Worm (Caenorhabditis elegans) whole organism, midembryonic: Measurements from ENCODE around the gene R107.9.
"Not testable (repeated sequence)": the region's sequence is repeated elsewhere in the genome, so short reads cannot be mapped to it uniquely, and the experiment has no call there.

Experiments used
- T22C8.4 ChIP-seq: fragments of 200-800 bp; sonication (Bioruptor generic); IDR thresholded peaks from 2 replicates; pipeline ENCODE4 v1.3.6; 2022; ENCODE audit warnings: missing genetic modification characterization, missing compliant biosample characterization
- cog-1 ChIP-seq: sonication (generic microtip); optimal IDR thresholded peaks from 2 replicates; lab custom pipeline; 2016; ENCODE audit warnings: missing genetic modification characterization, missing compliant biosample characterization
- flt-1 ChIP-seq: fragments of 200-800 bp; sonication (Bioruptor generic); IDR thresholded peaks from 2 replicates; pipeline ENCODE4 v1.3.6; 2022; ENCODE audit warnings: missing genetic modification characterization, missing compliant biosample characterization
- klf-2 ChIP-seq: fragments of 200-800 bp; sonication (Bioruptor generic); conservative IDR thresholded peaks from 2 replicates; pipeline ENCODE4 v1.3.6; 2022; ENCODE audit warnings: missing genetic modification reagents, missing genetic modification characterization, missing compliant biosample characterization
- med-1 ChIP-seq: sonication (generic microtip); optimal IDR thresholded peaks from 2 replicates; lab custom pipeline; 2017; ENCODE audit warnings: missing genetic modification characterization, mild to moderate bottlenecking, missing compliant biosample characterization, antibody characterized with exemption, missing genetic modification reagents; ENCODE audit not compliant: insufficient read depth
- ref-1 ChIP-seq: fragments of 200-800 bp; sonication (Bioruptor generic); conservative IDR thresholded peaks from 2 replicates; pipeline ENCODE4 v1.3.6; 2022; ENCODE audit warnings: missing genetic modification reagents, missing genetic modification characterization, missing compliant biosample characterization
- tab-1 ChIP-seq: fragments of 200-800 bp; sonication (Bioruptor generic); IDR thresholded peaks from 2 replicates; pipeline ENCODE4 v1.3.6; 2022; ENCODE audit warnings: missing genetic modification characterization, missing compliant biosample characterization
- ztf-23 ChIP-seq: fragments of 200-800 bp; sonication (Bioruptor generic); IDR thresholded peaks from 2 replicates; pipeline ENCODE4 v1.3.6; 2022; ENCODE audit warnings: missing genetic modification reagents, missing genetic modification characterization, missing compliant biosample characterization
- ztf-29 ChIP-seq: fragments of 200-800 bp; sonication (Bioruptor generic); IDR thresholded peaks from 2 replicates; pipeline ENCODE4 v1.3.6; 2022; ENCODE audit warnings: missing genetic modification reagents, missing genetic modification characterization, missing compliant biosample characterization

The R107.9 gene

ce11 chrIII:9002545-9002944 is 35.2 kb upstream of the R107.9 start, which contains the start of the genes F59B2.15 and zif-1:
TSS of gene F59B2.15 (minus strand) at chrIII:9002645.
TSS of gene zif-1 (plus strand) at chrIII:9002779.
- no peak for TF ChIP-seq ztf-23 (GFP tag; lab: Robert Waterston, UW)
- no peak for TF ChIP-seq tab-1 (GFP tag; lab: Robert Waterston, UW)

- TF ChIP-seq klf-2, result no peak
- TF ChIP-seq tab-1 (GFP tag; lab: Robert Waterston, UW), result no peak
- no peak for TF ChIP-seq flt-1 (GFP tag; lab: Robert Waterston, UW)
- no peak for TF ChIP-seq ztf-29 (GFP tag; lab: Robert Waterston, UW)
Measured at ce11 chrIII:9004658-9005057, 33.1 kb upstream of the R107.9 start.

- TF ChIP-seq med-1 (GFP tag; lab: Kevin White, UChicago); ztf-29 (GFP tag; lab: Robert Waterston, UW); ztf-23 (GFP tag; lab: Robert Waterston, UW): not testable (repeated sequence)
Measured at ce11 chrIII:9005905-9006372, 31.8 kb upstream of the R107.9 start, which contains the start of gene rab-6.1. TSS of gene rab-6.1 (minus strand) at chrIII:9005955.

ce11 chrIII:9007183-9007582 is 30.6 kb upstream of the R107.9 start:
- no peak for TF ChIP-seq klf-2
- TF ChIP-seq ref-1 (GFP tag; lab: Robert Waterston, UW), result no peak
- peak; percentile 20 for TF ChIP-seq cog-1 (tag; lab: Kevin White, UChicago)
- no peak for TF ChIP-seq med-1 (GFP tag; lab: Kevin White, UChicago)
- TF ChIP-seq tab-1 (GFP tag; lab: Robert Waterston, UW), result 0 out of 2 replicates have a peak, but pooled peaks have one; percentile 7

- TF ChIP-seq ztf-23 (GFP tag; lab: Robert Waterston, UW) (no peak), cog-1 (tag; lab: Kevin White, UChicago) (no peak), med-1 (GFP tag; lab: Kevin White, UChicago) (no peak), T22C8.4 (GFP tag; lab: Robert Waterston, UW) (no peak), klf-2 (no peak), ztf-29 (GFP tag; lab: Robert Waterston, UW) (peak; percentile 23; the same call in 1 of the 2 replicates), tab-1 (GFP tag; lab: Robert Waterston, UW) (no peak), ref-1 (GFP tag; lab: Robert Waterston, UW) (no peak), flt-1 (GFP tag; lab: Robert Waterston, UW) (0 out of 2 replicates have a peak, but pooled peaks have one; percentile 54)
Measured at ce11 chrIII:9010047-9010446, 27.7 kb upstream of the R107.9 start, which contains the start of gene F59B2.8. TSS of gene F59B2.8 (minus strand) at chrIII:9010197.

- no peak for TF ChIP-seq ztf-23 (GFP tag; lab: Robert Waterston, UW)
- no peak for TF ChIP-seq klf-2
- no peak for TF ChIP-seq med-1 (GFP tag; lab: Kevin White, UChicago)
- no peak for TF ChIP-seq ref-1 (GFP tag; lab: Robert Waterston, UW)
- TF ChIP-seq flt-1 (GFP tag; lab: Robert Waterston, UW), result no peak
- TF ChIP-seq cog-1 (tag; lab: Kevin White, UChicago), result no peak
- TF ChIP-seq T22C8.4 (GFP tag; lab: Robert Waterston, UW), result no peak
- no peak for TF ChIP-seq ztf-29 (GFP tag; lab: Robert Waterston, UW)
- TF ChIP-seq tab-1 (GFP tag; lab: Robert Waterston, UW), result no peak
Measured at ce11 chrIII:9012309-9012708, 25.4 kb upstream of the R107.9 start, which contains the start of gene F59B2.9. TSS of gene F59B2.9 (minus strand) at chrIII:9012409.

ce11 chrIII:9017181-9017651 is 20.5 kb upstream of the R107.9 start, which contains the start of gene F59B2.12:
TSS of gene F59B2.12 (plus strand) at chrIII:9017601.
- no peak for TF ChIP-seq cog-1 (tag; lab: Kevin White, UChicago)
- no peak for TF ChIP-seq ztf-23 (GFP tag; lab: Robert Waterston, UW)
- no peak for TF ChIP-seq tab-1 (GFP tag; lab: Robert Waterston, UW)
- no peak for TF ChIP-seq T22C8.4 (GFP tag; lab: Robert Waterston, UW)
- no peak for TF ChIP-seq ref-1 (GFP tag; lab: Robert Waterston, UW)
- TF ChIP-seq med-1 (GFP tag; lab: Kevin White, UChicago), result no peak
- no peak for TF ChIP-seq klf-2
- no peak for TF ChIP-seq ztf-29 (GFP tag; lab: Robert Waterston, UW)
- no peak for TF ChIP-seq flt-1 (GFP tag; lab: Robert Waterston, UW)

- TF ChIP-seq ztf-23 (GFP tag; lab: Robert Waterston, UW), result no peak
Measured at ce11 chrIII:9022535-9022934, 15.2 kb upstream of the R107.9 start, which contains the start of gene F59B2.14. TSS of gene F59B2.14 (minus strand) at chrIII:9022635.

ce11 chrIII:9023601-9024000 is 14.2 kb upstream of the R107.9 start:
- TF ChIP-seq T22C8.4 (GFP tag; lab: Robert Waterston, UW), result no peak
- no peak for TF ChIP-seq ref-1 (GFP tag; lab: Robert Waterston, UW)
- no peak for TF ChIP-seq klf-2
- no peak for TF ChIP-seq ztf-29 (GFP tag; lab: Robert Waterston, UW)
- TF ChIP-seq flt-1 (GFP tag; lab: Robert Waterston, UW), result no peak
- no peak for TF ChIP-seq tab-1 (GFP tag; lab: Robert Waterston, UW)
- no peak for TF ChIP-seq cog-1 (tag; lab: Kevin White, UChicago)
- no peak for TF ChIP-seq ztf-23 (GFP tag; lab: Robert Waterston, UW)
- TF ChIP-seq med-1 (GFP tag; lab: Kevin White, UChicago), result no peak

- TF ChIP-seq flt-1 (GFP tag; lab: Robert Waterston, UW) (no peak), klf-2 (no peak), tab-1 (GFP tag; lab: Robert Waterston, UW) (no peak), cog-1 (tag; lab: Kevin White, UChicago) (no peak), T22C8.4 (GFP tag; lab: Robert Waterston, UW) (no peak), ref-1 (GFP tag; lab: Robert Waterston, UW) (no peak), ztf-23 (GFP tag; lab: Robert Waterston, UW) (no peak), ztf-29 (GFP tag; lab: Robert Waterston, UW) (no peak), med-1 (GFP tag; lab: Kevin White, UChicago) (no peak)
Measured at ce11 chrIII:9026951-9027350, 10.8 kb upstream of the R107.9 start, which contains the start of gene F59B2.13. TSS of gene F59B2.13 (minus strand) at chrIII:9027051.
